Worm (Caenorhabditis elegans) whole organism, L1 larva: ENCODE results near the gene clec-156.

ENCODE experiments used
- ceh-90 ChIP-seq: sonication (generic microtip); optimal IDR thresholded peaks from 2 replicates; lab custom pipeline; 2016; ENCODE audit warnings: missing genetic modification characterization, missing compliant biosample characterization
- egl-27 ChIP-seq, 2 experiments: fragments of 150-350 bp in 1 of 2; sonication (generic microtip); optimal IDR thresholded peaks; 3 replicates each; lab custom pipeline; 2017 to 2018; ENCODE audit warnings: missing biosample characterization in 2 of 2, missing genetic modification characterization in 2 of 2, missing genetic modification reagents in 2 of 2
- elt-2 ChIP-seq: sonication (generic microtip); optimal IDR thresholded peaks from 2 replicates; lab custom pipeline; 2016; ENCODE audit warnings: missing genetic modification characterization, mild to moderate bottlenecking, inconsistent platforms, missing compliant biosample characterization, missing genetic modification reagents
- mep-1 ChIP-seq: fragments of 150-350 bp; optimal IDR thresholded peaks from 2 replicates; lab custom pipeline; 2014; ENCODE audit warnings: missing biosample characterization, missing genetic modification characterization
- nhr-11 ChIP-seq: fragments of 150-350 bp; optimal IDR thresholded peaks from 2 replicates; lab custom pipeline; 2014; ENCODE audit warnings: missing biosample characterization, missing genetic modification characterization
- nhr-76 ChIP-seq: sonication (generic microtip); optimal IDR thresholded peaks from 2 replicates; lab custom pipeline; 2017; ENCODE audit warnings: missing biosample characterization, missing genetic modification characterization
- rnt-1 ChIP-seq: sonication (generic microtip); optimal IDR thresholded peaks from 2 replicates; lab custom pipeline; 2016; ENCODE audit warnings: mild to moderate bottlenecking, missing genetic modification characterization, moderate library complexity, missing compliant biosample characterization
- snpc-4 ChIP-seq: fragments of 150-350 bp; optimal IDR thresholded peaks from 2 replicates; lab custom pipeline; 2014; ENCODE audit warnings: missing biosample characterization, missing genetic modification characterization
- unc-130 ChIP-seq: fragments of 150-350 bp; optimal IDR thresholded peaks from 2 replicates; lab custom pipeline; 2017; ENCODE audit warnings: missing biosample characterization, missing genetic modification characterization, inconsistent platforms

ce11 chrIII:4809526-4810153 lies 32.4 kb downstream of the clec-156 start, which contains the start of gene pal-1:
- TF ChIP-seq mep-1 (no peak), nhr-11 (tag; lab: Kevin White, UChicago) (no peak), ceh-90 (tag; lab: Kevin White, UChicago) (no peak), egl-27 (tag; optimal IDR thresholded peaks at IDR 0.05; lab: Kevin White, UChicago) (no peak), nhr-76 (tag; lab: Kevin White, UChicago) (no peak), unc-130 (no peak), elt-2 (tag; lab: Kevin White, UChicago) (no peak), rnt-1 (tag; lab: Kevin White, UChicago) (no peak), snpc-4 (no peak)
